Worm (Caenorhabditis elegans) whole organism, L2 larva: ENCODE data around the gene mec-4.

Experiments used
- C34F6.9 ChIP-seq: fragments of 150-350 bp; optimal IDR thresholded peaks from 2 replicates; lab custom pipeline; 2014; ENCODE audit warnings: missing biosample characterization, missing genetic modification characterization
- F13H6.1 ChIP-seq: sonication (generic microtip); optimal IDR thresholded peaks from 2 replicates; lab custom pipeline; 2016; ENCODE audit warnings: missing genetic modification characterization, missing compliant biosample characterization
- ZK546.5 ChIP-seq: sonication (generic microtip); optimal IDR thresholded peaks from 2 replicates; lab custom pipeline; 2017; ENCODE audit warnings: missing biosample characterization, missing genetic modification characterization
- alr-1 ChIP-seq: fragments of 150-350 bp; optimal IDR thresholded peaks from 2 replicates; lab custom pipeline; 2014; ENCODE audit warnings: missing biosample characterization, missing genetic modification characterization
- ama-1 ChIP-seq: fragments of 150-350 bp; optimal IDR thresholded peaks from 2 replicates; lab custom pipeline; 2018; ENCODE audit warnings: inconsistent platforms
- blmp-1 ChIP-seq: sonication (generic microtip); optimal IDR thresholded peaks from 2 replicates; lab custom pipeline; 2017; ENCODE audit warnings: missing genetic modification characterization, mild to moderate bottlenecking, missing compliant biosample characterization, antibody characterized with exemption, moderate library complexity; ENCODE audit not compliant: insufficient read depth
- ceh-16 ChIP-seq: fragments of 150-350 bp; optimal IDR thresholded peaks from 2 replicates; lab custom pipeline; 2014; ENCODE audit warnings: missing biosample characterization, missing genetic modification characterization
- ceh-82 ChIP-seq: fragments of 150-350 bp; optimal IDR thresholded peaks from 2 replicates; lab custom pipeline; 2014; ENCODE audit warnings: missing biosample characterization, missing genetic modification characterization
- crh-2 ChIP-seq: sonication (generic microtip); optimal IDR thresholded peaks from 2 replicates; lab custom pipeline; 2017; ENCODE audit warnings: missing biosample characterization, missing genetic modification characterization
- egl-27 ChIP-seq: sonication (generic microtip); optimal IDR thresholded peaks from 3 replicates; lab custom pipeline; 2017; ENCODE audit warnings: missing biosample characterization, missing genetic modification reagents, missing genetic modification characterization
- elt-1 ChIP-seq: fragments of 150-350 bp; optimal IDR thresholded peaks from 2 replicates; lab custom pipeline; 2014; ENCODE audit warnings: missing biosample characterization, missing genetic modification characterization
- fos-1 ChIP-seq: fragments of 150-350 bp; optimal IDR thresholded peaks from 2 replicates; lab custom pipeline; 2014; ENCODE audit warnings: missing biosample characterization, missing genetic modification characterization
- lin-11 ChIP-seq: fragments of 150-350 bp; sonication (generic microtip); optimal IDR thresholded peaks from 2 replicates; lab custom pipeline; 2014; ENCODE audit warnings: missing biosample characterization, missing genetic modification characterization, inconsistent platforms, mixed read lengths
- lin-13 ChIP-seq: fragments of 150-350 bp; optimal IDR thresholded peaks from 2 replicates; lab custom pipeline; 2014; ENCODE audit warnings: missing biosample characterization, missing genetic modification reagents, missing genetic modification characterization
- lin-39 ChIP-seq: fragments of 150-350 bp; optimal IDR thresholded peaks from 2 replicates; lab custom pipeline; 2014; ENCODE audit warnings: missing biosample characterization, missing genetic modification reagents, missing genetic modification characterization
- lsy-2 ChIP-seq, 2 experiments: fragments of 150-350 bp in 1 of 2; sonication (generic microtip) in 1 of 2; optimal IDR thresholded peaks; 2 replicates each; lab custom pipeline; 2014 to 2017; ENCODE audit warnings: missing biosample characterization in 2 of 2, missing genetic modification characterization in 2 of 2
- mab-5 ChIP-seq: fragments of 150-350 bp; optimal IDR thresholded peaks from 2 replicates; lab custom pipeline; 2014; ENCODE audit warnings: missing biosample characterization, missing genetic modification characterization
- nhr-10 ChIP-seq: sonication (generic microtip); optimal IDR thresholded peaks from 2 replicates; lab custom pipeline; 2017; ENCODE audit warnings: missing biosample characterization, missing genetic modification characterization
- nhr-11 ChIP-seq: fragments of 150-350 bp; optimal IDR thresholded peaks from 2 replicates; lab custom pipeline; 2014; ENCODE audit warnings: missing biosample characterization, missing genetic modification characterization
- nhr-12 ChIP-seq: fragments of 150-350 bp; optimal IDR thresholded peaks from 2 replicates; lab custom pipeline; 2014; ENCODE audit warnings: missing biosample characterization, missing genetic modification characterization
- nhr-129 ChIP-seq: fragments of 150-350 bp; optimal IDR thresholded peaks from 2 replicates; lab custom pipeline; 2014; ENCODE audit warnings: missing biosample characterization, missing genetic modification characterization
- nhr-21 ChIP-seq: fragments of 150-350 bp; optimal IDR thresholded peaks from 2 replicates; lab custom pipeline; 2014; ENCODE audit warnings: missing biosample characterization, missing genetic modification characterization
- nhr-23 ChIP-seq: fragments of 150-350 bp; optimal IDR thresholded peaks from 2 replicates; lab custom pipeline; 2014; ENCODE audit warnings: missing biosample characterization, missing genetic modification reagents, missing genetic modification characterization
- nhr-25 ChIP-seq: fragments of 150-350 bp; sonication (generic microtip); optimal IDR thresholded peaks from 3 replicates; lab custom pipeline; 2014; ENCODE audit warnings: missing biosample characterization, missing genetic modification characterization
- sem-4 ChIP-seq: fragments of 150-350 bp; optimal IDR thresholded peaks from 2 replicates; lab custom pipeline; 2014; ENCODE audit warnings: missing biosample characterization, missing genetic modification reagents, missing genetic modification characterization
- skn-1 ChIP-seq: sonication (generic microtip); optimal IDR thresholded peaks from 2 replicates; lab custom pipeline; 2017; ENCODE audit warnings: missing biosample characterization, missing genetic modification characterization
- sma-3 ChIP-seq: sonication (generic microtip); optimal IDR thresholded peaks from 2 replicates; lab custom pipeline; 2016; ENCODE audit warnings: missing genetic modification reagents, missing genetic modification characterization, missing compliant biosample characterization
- sma-9 ChIP-seq, 2 experiments: fragments of 150-350 bp in 1 of 2; sonication (generic microtip) in 1 of 2; optimal IDR thresholded peaks; 2 replicates each; lab custom pipeline; 2014 to 2016; ENCODE audit warnings: missing genetic modification characterization in 2 of 2, mild to moderate bottlenecking in 1 of 2, missing biosample characterization in 1 of 2, missing compliant biosample characterization in 1 of 2, missing genetic modification reagents in 1 of 2, moderate library complexity in 1 of 2
- snpc-4 ChIP-seq: fragments of 150-350 bp; optimal IDR thresholded peaks from 2 replicates; lab custom pipeline; 2014; ENCODE audit warnings: missing biosample characterization, missing genetic modification characterization
- unc-39 ChIP-seq: fragments of 150-350 bp; optimal IDR thresholded peaks from 2 replicates; lab custom pipeline; 2014; ENCODE audit warnings: missing biosample characterization, missing genetic modification characterization
- unc-55 ChIP-seq: fragments of 150-350 bp; sonication (generic microtip); optimal IDR thresholded peaks from 3 replicates; lab custom pipeline; 2014; ENCODE audit warnings: missing biosample characterization, missing genetic modification reagents, missing genetic modification characterization
- unc-62 ChIP-seq: fragments of 150-350 bp; optimal IDR thresholded peaks from 2 replicates; lab custom pipeline; 2014; ENCODE audit warnings: missing biosample characterization, missing genetic modification reagents, missing genetic modification characterization
- zag-1 ChIP-seq: fragments of 150-350 bp; optimal IDR thresholded peaks from 2 replicates; lab custom pipeline; 2014; ENCODE audit warnings: missing biosample characterization, missing genetic modification characterization
- ztf-1 ChIP-seq: fragments of 200-800 bp; sonication (Bioruptor generic); conservative IDR thresholded peaks from 2 replicates; pipeline ENCODE4 v1.3.6; 2022; ENCODE audit warnings: missing genetic modification characterization, missing compliant biosample characterization
- ztf-11 ChIP-seq: sonication (generic microtip); optimal IDR thresholded peaks from 2 replicates; lab custom pipeline; 2017; ENCODE audit warnings: missing biosample characterization, missing genetic modification characterization
- ztf-4 ChIP-seq: fragments of 150-350 bp; optimal IDR thresholded peaks from 2 replicates; lab custom pipeline; 2014; ENCODE audit warnings: missing biosample characterization, missing genetic modification characterization

mec-4 gene

ce11 chrX:16773421-16773820 lies 33.5 kb downstream of the mec-4 start:
- TF ChIP-seq sem-4 (tag; lab: Kevin White, UChicago): no peak
- peak; percentile 20 for TF ChIP-seq fos-1 (tag; lab: Kevin White, UChicago)
- no peak for TF ChIP-seq unc-39 (tag; lab: Kevin White, UChicago)
- no peak for TF ChIP-seq unc-62
- TF ChIP-seq ceh-16 (tag; lab: Kevin White, UChicago): no peak
- no peak for TF ChIP-seq lin-11 (tag; lab: Kevin White, UChicago)
- no peak for TF ChIP-seq alr-1 (tag; lab: Kevin White, UChicago)
- TF ChIP-seq, all 48 proteins: peak for 1

ce11 chrX:16772112-16772731 lies 34.7 kb downstream of the mec-4 start:
- TF ChIP-seq ztf-4 (tag; lab: Kevin White, UChicago): no peak
- TF ChIP-seq unc-55 (GFP tag; lab: Kevin White, UChicago): peak; percentile 40
- peak; percentile 28 for TF ChIP-seq nhr-129

ce11 chrX:16770919-16771318 lies 36.0 kb downstream of the mec-4 start:
- TF ChIP-seq nhr-25 (tag; lab: Kevin White, UChicago) (no peak), ZK546.5 (tag; lab: Kevin White, UChicago) (no peak), crh-2 (tag; lab: Kevin White, UChicago) (no peak), lin-13 (GFP tag; lab: Kevin White, UChicago) (no peak), unc-55 (GFP tag; lab: Kevin White, UChicago) (no peak), fos-1 (tag; lab: Kevin White, UChicago) (peak; percentile 0), sma-9 (GFP tag; optimal IDR thresholded peaks at IDR 0.05; lab: Kevin White, UChicago) (no peak), sma-9 (tag; optimal IDR thresholded peaks at IDR 0.05; lab: Kevin White, UChicago) (no peak)
- TF ChIP-seq, all 48 proteins: peak for 1

ce11 chrX:16770398-16770797 lies 36.5 kb downstream of the mec-4 start, which contains the start of gene mct-6:
Gene mct-6, minus strand, starts transcription at chrX:16770498.
- TF ChIP-seq lsy-2 (tag; optimal IDR thresholded peaks at IDR 0.05; lab: Kevin White, UChicago) (no peak), ztf-11 (tag; lab: Kevin White, UChicago) (no peak), ama-1 (lab: Kevin White, UChicago) (no peak), unc-55 (GFP tag; lab: Kevin White, UChicago) (no peak), mab-5 (no peak), elt-1 (no peak), ztf-1 (GFP tag; lab: Robert Waterston, UW) (no peak), nhr-23 (tag; lab: Kevin White, UChicago) (no peak), F13H6.1 (tag; lab: Kevin White, UChicago) (no peak), alr-1 (tag; lab: Kevin White, UChicago) (no peak), lin-39 (tag; lab: Kevin White, UChicago) (no peak), ZK546.5 (tag; lab: Kevin White, UChicago) (no peak), nhr-11 (tag; lab: Kevin White, UChicago) (no peak), C34F6.9 (tag; lab: Kevin White, UChicago) (no peak), nhr-10 (tag; lab: Kevin White, UChicago) (no peak), sma-3 (GFP tag; lab: Kevin White, UChicago) (no peak), skn-1 (no peak)

ce11 chrX:16762529-16762928 lies 44.4 kb downstream of the mec-4 start, which contains the start of gene C10E2.1:
Gene C10E2.1, plus strand, starts transcription at chrX:16762829.
- TF ChIP-seq sem-4 (tag; lab: Kevin White, UChicago): no peak
- no peak for TF ChIP-seq snpc-4
- no peak for TF ChIP-seq nhr-12 (tag; lab: Kevin White, UChicago)
- no peak for TF ChIP-seq lsy-2 (tag; optimal IDR thresholded peaks at IDR 0.05; lab: Kevin White, UChicago)
- TF ChIP-seq egl-27: no peak
- no peak for TF ChIP-seq unc-62
- no peak for TF ChIP-seq blmp-1 (tag; lab: Kevin White, UChicago)
- TF ChIP-seq mab-5: no peak
- no peak for TF ChIP-seq fos-1 (tag; lab: Kevin White, UChicago)
- no peak for TF ChIP-seq lin-13 (GFP tag; lab: Kevin White, UChicago)
- TF ChIP-seq ceh-82 (tag; lab: Kevin White, UChicago): no peak
- TF ChIP-seq ztf-1 (GFP tag; lab: Robert Waterston, UW): no peak
- TF ChIP-seq elt-1: no peak
- no peak for TF ChIP-seq ama-1 (lab: Kevin White, UChicago)
- no peak for TF ChIP-seq nhr-11 (tag; lab: Kevin White, UChicago)
- no peak for TF ChIP-seq nhr-21 (tag; lab: Kevin White, UChicago)
- TF ChIP-seq zag-1: no peak
